Fruit fly (Drosophila melanogaster): ENCODE data around the gene CG43124.

dm6 chr3R:28236158-28236557, 28.4 kb downstream of the CG43124 start:
- TF ChIP-seq usp (GFP tag; optimal IDR thresholded peaks at IDR 0.05) = no peak
- TF ChIP-seq CG8478 (optimal IDR thresholded peaks at IDR 0.05) = no peak
- TF ChIP-seq psq (optimal IDR thresholded peaks at IDR 0.05) = no peak
- no peak for TF ChIP-seq pan (optimal IDR thresholded peaks at IDR 0.05)
- no peak for TF ChIP-seq Dll (optimal IDR thresholded peaks at IDR 0.05)
